Worm (Caenorhabditis elegans) whole organism, young adult: ENCODE measurements around the gene aptf-1.

ENCODE experiments used
- B0019.2 ChIP-seq: fragments of 200-800 bp; sonication (Bioruptor generic); conservative IDR thresholded peaks from 2 replicates; pipeline ENCODE4 v1.3.6; 2022; ENCODE audit warnings: missing genetic modification reagents, missing genetic modification characterization, missing compliant biosample characterization
- B0336.3 ChIP-seq: fragments of 200-800 bp; sonication (Bioruptor generic); IDR thresholded peaks from 2 replicates; pipeline ENCODE4 v1.3.6; 2022; ENCODE audit warnings: missing genetic modification characterization, missing compliant biosample characterization
- C06A6.2 ChIP-seq: fragments of 200-800 bp; sonication (Bioruptor generic); conservative IDR thresholded peaks from 2 replicates; pipeline ENCODE4 v1.3.6; 2022; ENCODE audit warnings: missing genetic modification characterization, missing compliant biosample characterization
- F22D6.2 ChIP-seq: sonication (generic microtip); optimal IDR thresholded peaks from 2 replicates; lab custom pipeline; 2016; ENCODE audit warnings: mild to moderate bottlenecking, missing genetic modification characterization, missing compliant biosample characterization
- F23B12.7 ChIP-seq: sonication (generic microtip); optimal IDR thresholded peaks from 2 replicates; lab custom pipeline; 2017; ENCODE audit warnings: missing genetic modification characterization, mild to moderate bottlenecking, missing compliant biosample characterization, antibody characterized with exemption, moderate library complexity; ENCODE audit not compliant: insufficient read depth
- F39B2.1 ChIP-seq: fragments of 200-800 bp; sonication (Bioruptor generic); IDR thresholded peaks from 2 replicates; pipeline ENCODE4 v1.3.6; 2022; ENCODE audit warnings: missing genetic modification reagents, missing genetic modification characterization, missing compliant biosample characterization
- F49E8.2 ChIP-seq: sonication (generic microtip); optimal IDR thresholded peaks from 3 replicates; lab custom pipeline; 2017; ENCODE audit warnings: missing genetic modification characterization, mild to moderate bottlenecking, missing compliant biosample characterization, antibody characterized with exemption, moderate library complexity; ENCODE audit not compliant: insufficient read depth
- T07F8.4 ChIP-seq: sonication (generic microtip); optimal IDR thresholded peaks from 2 replicates; lab custom pipeline; 2016; ENCODE audit warnings: mild to moderate bottlenecking, missing genetic modification characterization, moderate library complexity, missing compliant biosample characterization
- Y79H2A.3 ChIP-seq: fragments of 200-800 bp; sonication (Bioruptor generic); conservative IDR thresholded peaks from 2 replicates; pipeline ENCODE4 v1.3.6; 2022; ENCODE audit warnings: missing genetic modification reagents, missing genetic modification characterization, missing compliant biosample characterization
- ama-1 ChIP-seq, 3 experiments: fragments of 150-350 bp in 1 of 3; sonication (generic microtip) in 2 of 3; optimal IDR thresholded peaks; 2 replicates each; lab custom pipeline; 2014 to 2018; ENCODE audit warnings: missing biosample characterization in 2 of 3, missing genetic modification characterization in 2 of 3, missing genetic modification reagents in 2 of 3
- athp-1 ChIP-seq: sonication (generic microtip); optimal IDR thresholded peaks from 2 replicates; lab custom pipeline; 2017; ENCODE audit warnings: mild to moderate bottlenecking, missing genetic modification characterization, missing compliant biosample characterization
- attf-3 ChIP-seq: fragments of 200-800 bp; sonication (Bioruptor generic); conservative IDR thresholded peaks from 2 replicates; pipeline ENCODE4 v1.3.6; 2022; ENCODE audit warnings: missing genetic modification reagents, missing genetic modification characterization, missing compliant biosample characterization
- ceh-40 ChIP-seq: fragments of 200-800 bp; sonication (Bioruptor generic); IDR thresholded peaks from 2 replicates; pipeline ENCODE4 v1.3.6; 2022; ENCODE audit warnings: missing genetic modification characterization, missing compliant biosample characterization
- ceh-58 ChIP-seq: fragments of 200-800 bp; sonication (Bioruptor generic); IDR thresholded peaks from 2 replicates; pipeline ENCODE4 v1.3.6; 2022; ENCODE audit warnings: missing genetic modification characterization, missing compliant biosample characterization
- chd-7 ChIP-seq: sonication (generic microtip); optimal IDR thresholded peaks from 2 replicates; lab custom pipeline; 2016; ENCODE audit warnings: mild to moderate bottlenecking, missing genetic modification characterization, moderate library complexity, missing compliant biosample characterization
- dox-1 ChIP-seq: fragments of 200-800 bp; sonication (Bioruptor generic); IDR thresholded peaks from 2 replicates; pipeline ENCODE4 v1.3.6; 2022; ENCODE audit warnings: missing genetic modification reagents, missing genetic modification characterization, missing compliant biosample characterization
- let-526 ChIP-seq: fragments of 200-800 bp; sonication (Bioruptor generic); IDR thresholded peaks from 2 replicates; pipeline ENCODE4 v1.3.6; 2022; ENCODE audit warnings: missing genetic modification reagents, missing genetic modification characterization, missing compliant biosample characterization
- lin-54 ChIP-seq: fragments of 200-800 bp; sonication (Bioruptor generic); optimal IDR thresholded peaks from 2 replicates; lab custom pipeline; 2018; ENCODE audit warnings: mild to moderate bottlenecking, missing genetic modification characterization, missing compliant biosample characterization
- lsl-1 ChIP-seq: fragments of 200-800 bp; sonication (Bioruptor generic); optimal IDR thresholded peaks from 2 replicates; lab custom pipeline; 2018; ENCODE audit warnings: mild to moderate bottlenecking, missing genetic modification characterization, moderate library complexity, missing compliant biosample characterization
- lsy-27 ChIP-seq: sonication (generic microtip); optimal IDR thresholded peaks from 2 replicates; lab custom pipeline; 2017; ENCODE audit warnings: missing genetic modification characterization, mild to moderate bottlenecking, missing compliant biosample characterization, antibody characterized with exemption, missing genotype, borderline replicate concordance; ENCODE audit not compliant: insufficient read depth
- madf-10 ChIP-seq: sonication (generic microtip); optimal IDR thresholded peaks from 2 replicates; lab custom pipeline; 2016; ENCODE audit warnings: mild to moderate bottlenecking, missing genetic modification characterization, missing compliant biosample characterization
- nfyb-1 ChIP-seq: fragments of 200-800 bp; sonication (Bioruptor generic); IDR thresholded peaks from 2 replicates; pipeline ENCODE4 v1.3.6; 2022; ENCODE audit warnings: missing genetic modification reagents, missing genetic modification characterization, missing compliant biosample characterization
- nhr-179 ChIP-seq: sonication (generic microtip); optimal IDR thresholded peaks from 2 replicates; lab custom pipeline; 2016; ENCODE audit warnings: mild to moderate bottlenecking, missing genetic modification characterization, missing compliant biosample characterization
- nhr-27 ChIP-seq: fragments of 200-800 bp; sonication (Bioruptor generic); optimal IDR thresholded peaks from 2 replicates; lab custom pipeline; 2018; ENCODE audit warnings: mild to moderate bottlenecking, missing genetic modification characterization, moderate library complexity, missing compliant biosample characterization
- rpc-1 ChIP-seq, 2 experiments: fragments of 150-350 bp in 1 of 2; sonication (generic microtip) in 1 of 2; optimal IDR thresholded peaks; 2 replicates each; lab custom pipeline; 2014 to 2018; ENCODE audit warnings: missing biosample characterization in 1 of 2, missing genetic modification characterization in 1 of 2, missing genetic modification reagents in 1 of 2, missing genotype in 1 of 2
- sdz-38 ChIP-seq: sonication (generic microtip); optimal IDR thresholded peaks from 2 replicates; lab custom pipeline; 2016; ENCODE audit warnings: missing genotype, missing genetic modification characterization, missing compliant biosample characterization
- sptf-2 ChIP-seq: fragments of 200-800 bp; sonication (Bioruptor generic); optimal IDR thresholded peaks from 2 replicates; lab custom pipeline; 2018; ENCODE audit warnings: mild to moderate bottlenecking, missing genetic modification characterization, missing compliant biosample characterization
- tbp1 ChIP-seq: fragments of 200-800 bp; sonication (Bioruptor generic); optimal IDR thresholded peaks from 2 replicates; lab custom pipeline; 2018; ENCODE audit warnings: mild to moderate bottlenecking, missing genetic modification characterization, missing compliant biosample characterization
- ztf-18 ChIP-seq: sonication (generic microtip); optimal IDR thresholded peaks from 2 replicates; lab custom pipeline; 2016; ENCODE audit warnings: missing genotype, mild to moderate bottlenecking, missing genetic modification characterization, missing compliant biosample characterization
- ztf-25 ChIP-seq: fragments of 200-800 bp; sonication (Bioruptor generic); IDR thresholded peaks from 2 replicates; pipeline ENCODE4 v1.3.6; 2022; ENCODE audit warnings: missing genetic modification reagents, missing genetic modification characterization, missing compliant biosample characterization
- ztf-26 ChIP-seq: sonication (generic microtip); optimal IDR thresholded peaks from 2 replicates; lab custom pipeline; 2017; ENCODE audit warnings: missing genetic modification characterization, missing compliant biosample characterization

Gene aptf-1

ce11 chrII:6454671-6455070 is at the start of gene aptf-1:
Gene aptf-1, plus strand, starts transcription at chrII:6454971.
- TF ChIP-seq T07F8.4 (tag; lab: Kevin White, UChicago) (no peak), chd-7 (no peak), nfyb-1 (GFP tag; lab: Robert Waterston, UW) (no peak), dox-1 (GFP tag; lab: Robert Waterston, UW) (no peak), lsl-1 (no peak), F49E8.2 (tag; lab: Kevin White, UChicago) (no peak), lin-54 (no peak), sptf-2 (GFP tag; lab: Kevin White, UChicago) (no peak), ceh-58 (GFP tag; lab: Robert Waterston, UW) (no peak), tbp1 (GFP tag; lab: Kevin White, UChicago) (no peak), athp-1 (tag; lab: Kevin White, UChicago) (no peak), C06A6.2 (GFP tag; lab: Robert Waterston, UW) (no peak), attf-3 (GFP tag; lab: Robert Waterston, UW) (no peak), ama-1 (optimal IDR thresholded peaks at IDR 0.05; lab: Kevin White, UChicago) (no peak), ama-1 (GFP tag; optimal IDR thresholded peaks at IDR 0.05; lab: Kevin White, UChicago) (no peak)

ce11 chrII:6407279-6407678 is 47.5 kb upstream of the aptf-1 start, which contains the start of gene spp-11:
Gene spp-11, minus strand, starts transcription at chrII:6407379.
- no peak for TF ChIP-seq ama-1 (optimal IDR thresholded peaks at IDR 0.05; lab: Kevin White, UChicago)
- no peak for TF ChIP-seq ama-1 (GFP tag; optimal IDR thresholded peaks at IDR 0.05; lab: Kevin White, UChicago)
- no peak for TF ChIP-seq nhr-27 (tag; lab: Kevin White, UChicago)
- TF ChIP-seq ztf-18 = no peak
- TF ChIP-seq madf-10 = no peak
- no peak for TF ChIP-seq C06A6.2 (GFP tag; lab: Robert Waterston, UW)
- no peak for TF ChIP-seq F39B2.1 (GFP tag; lab: Robert Waterston, UW)
- no peak for TF ChIP-seq ztf-25
- no peak for TF ChIP-seq F23B12.7 (tag; lab: Kevin White, UChicago)
- no peak for TF ChIP-seq B0336.3 (GFP tag; lab: Robert Waterston, UW)
- TF ChIP-seq ztf-26 (tag; lab: Kevin White, UChicago) = no peak
- no peak for TF ChIP-seq rpc-1 (optimal IDR thresholded peaks at IDR 0.05; lab: Kevin White, UChicago)
- no peak for TF ChIP-seq rpc-1 (tag; optimal IDR thresholded peaks at IDR 0.05; lab: Kevin White, UChicago)

ce11 chrII:6409098-6409497 is 45.7 kb upstream of the aptf-1 start:
- no peak for TF ChIP-seq let-526 (GFP tag; lab: Robert Waterston, UW)
- TF ChIP-seq ceh-40 (GFP tag; lab: Robert Waterston, UW) = no peak
- no peak for TF ChIP-seq F22D6.2 (tag; lab: Kevin White, UChicago)
- TF ChIP-seq nhr-179 (tag; lab: Kevin White, UChicago) = no peak
- no peak for TF ChIP-seq sdz-38
- TF ChIP-seq Y79H2A.3 (GFP tag; lab: Robert Waterston, UW) = no peak
- TF ChIP-seq ztf-26 (tag; lab: Kevin White, UChicago) = no peak
- no peak for TF ChIP-seq B0019.2 (GFP tag; lab: Robert Waterston, UW)

- no peak for TF ChIP-seq lin-54
- no peak for TF ChIP-seq lsy-27 (tag; lab: Kevin White, UChicago)
- no peak for TF ChIP-seq B0336.3 (GFP tag; lab: Robert Waterston, UW)
These were observed 44.6 kb upstream of the aptf-1 start, which contains the start of gene T25D10.4 for ce11 chrII:6410181-6410580. Gene T25D10.4, minus strand, starts transcription at chrII:6410281.
